Worm (Caenorhabditis elegans): ENCODE results near the gene adbp-1.

Gene adbp-1

DNA sequence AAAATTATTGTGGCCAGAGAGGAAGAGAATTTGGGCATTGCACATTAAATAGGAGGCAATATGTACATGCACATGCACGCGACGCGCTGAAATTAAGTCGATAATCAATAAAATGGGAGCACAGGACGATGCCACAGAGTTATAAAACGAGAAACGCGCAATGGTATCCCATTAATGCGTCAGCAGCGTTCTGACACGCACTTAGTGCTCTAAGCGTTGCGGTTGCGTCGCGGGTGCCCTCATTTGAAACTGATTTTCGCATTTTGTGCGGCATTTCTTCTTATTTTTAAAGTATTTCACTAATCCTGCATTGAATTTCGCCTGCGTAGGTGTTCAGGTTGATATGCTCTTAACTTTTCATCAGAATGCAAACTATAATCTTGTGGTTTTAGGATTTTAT is 9.1 kb downstream of the adbp-1 start, which contains the start of gene rsp-1 (continued):
- TF ChIP-seq nhr-23 (tag; optimal IDR thresholded peaks at IDR 0.05) (no peak), R02D3.7 (tag; optimal IDR thresholded peaks at IDR 0.05) (peak; percentile 67), nhr-6 (tag; optimal IDR thresholded peaks at IDR 0.05) (peak; percentile 74), ZK546.5 (tag; optimal IDR thresholded peaks at IDR 0.05) (no peak), unc-39 (tag; optimal IDR thresholded peaks at IDR 0.05) (no peak)

DNA sequence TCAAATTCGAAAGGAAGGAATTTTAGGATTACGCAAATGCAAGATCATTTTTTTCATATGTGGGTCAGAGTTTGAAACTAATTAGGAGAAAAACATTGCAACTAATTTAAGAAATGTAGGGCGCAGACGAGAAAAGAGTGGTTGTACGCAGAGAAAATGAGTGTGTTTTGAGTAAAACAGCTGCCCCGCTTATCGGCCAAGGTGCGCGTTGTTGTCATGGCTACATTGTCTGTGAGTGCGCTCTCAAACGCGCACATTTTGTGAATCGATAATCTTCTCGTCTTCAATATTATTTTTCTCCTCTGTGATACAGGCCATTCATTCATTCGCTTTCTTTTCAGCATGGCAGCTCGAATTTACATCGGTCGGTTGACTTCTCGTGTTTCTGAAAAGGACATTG is 9.7 kb downstream of the adbp-1 start:
- peak; percentile 43 for TF ChIP-seq lin-11 (tag; optimal IDR thresholded peaks at IDR 0.05)
- no peak for TF ChIP-seq snpc-4 (tag; optimal IDR thresholded peaks at IDR 0.05)
- no peak for TF ChIP-seq sma-3 (GFP tag; optimal IDR thresholded peaks at IDR 0.05)

DNA sequence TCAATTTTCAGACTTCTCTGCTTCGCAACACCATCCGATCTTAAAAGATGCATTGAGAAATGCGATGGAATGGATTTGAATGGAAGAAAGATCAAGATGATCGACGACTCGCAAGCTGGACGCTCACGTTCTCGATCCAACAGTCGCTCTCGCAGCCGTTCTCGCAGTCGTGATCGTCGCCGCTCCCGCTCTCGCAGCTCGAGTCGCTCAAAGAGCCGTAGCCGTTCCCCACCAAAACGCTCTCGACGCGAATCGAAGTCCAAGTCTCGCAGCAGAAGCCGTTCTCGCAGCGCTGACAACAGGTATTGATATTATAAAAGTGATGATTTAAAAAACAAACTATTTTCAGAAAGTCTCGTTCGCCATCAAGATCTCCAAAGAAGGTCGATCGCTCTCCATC is 11.2 kb downstream of the adbp-1 start:
- TF ChIP-seq sem-4 (tag; optimal IDR thresholded peaks at IDR 0.05): no peak
- TF ChIP-seq ztf-4 (tag; optimal IDR thresholded peaks at IDR 0.05): no peak
- TF ChIP-seq ZK546.5 (tag; optimal IDR thresholded peaks at IDR 0.05): no peak
- no peak for TF ChIP-seq nhr-21 (tag; optimal IDR thresholded peaks at IDR 0.05)
- no peak for TF ChIP-seq lin-11 (tag; optimal IDR thresholded peaks at IDR 0.05)
- no peak for TF ChIP-seq gmeb-1 (tag; optimal IDR thresholded peaks at IDR 0.05)
- TF ChIP-seq nhr-129 (tag; optimal IDR thresholded peaks at IDR 0.05): no peak

DNA sequence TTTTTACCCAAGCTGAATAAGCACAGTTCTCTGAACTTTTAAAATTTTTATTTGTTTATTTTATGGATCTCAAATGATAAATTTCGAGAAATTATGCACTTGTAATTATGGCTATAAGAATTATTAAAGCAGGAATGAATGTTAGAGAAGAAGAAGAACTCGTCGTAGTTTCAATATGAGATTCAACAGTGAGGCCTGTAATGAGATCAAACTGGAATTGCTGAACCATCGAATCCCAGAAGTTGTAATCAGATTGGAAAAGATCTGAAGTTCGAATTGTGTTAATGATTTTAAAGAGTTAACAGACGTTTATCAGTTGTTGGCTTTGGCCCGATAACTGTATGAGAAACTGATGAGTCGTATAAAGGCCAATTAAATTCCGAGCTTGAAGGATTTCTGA is 11.8 kb downstream of the adbp-1 start:
- TF ChIP-seq sma-9 (GFP tag; optimal IDR thresholded peaks at IDR 0.05) (no peak), sma-9 (tag; optimal IDR thresholded peaks at IDR 0.05) (no peak), F13H6.1 (tag; optimal IDR thresholded peaks at IDR 0.05) (no peak), dmd-4 (tag; optimal IDR thresholded peaks at IDR 0.05) (no peak), nhr-21 (tag; optimal IDR thresholded peaks at IDR 0.05) (no peak), crh-2 (tag; optimal IDR thresholded peaks at IDR 0.05) (no peak), sma-3 (GFP tag; optimal IDR thresholded peaks at IDR 0.05) (no peak), ztf-4 (tag; optimal IDR thresholded peaks at IDR 0.05) (no peak), mbf-1 (tag; optimal IDR thresholded peaks at IDR 0.05) (no peak), ama-1 (optimal IDR thresholded peaks at IDR 0.05) (no peak), nhr-6 (tag; optimal IDR thresholded peaks at IDR 0.05) (no peak), lin-11 (tag; optimal IDR thresholded peaks at IDR 0.05) (no peak), ceh-82 (tag; optimal IDR thresholded peaks at IDR 0.05) (no peak), R02D3.7 (tag; optimal IDR thresholded peaks at IDR 0.05) (no peak), C34F6.9 (tag; optimal IDR thresholded peaks at IDR 0.05) (no peak), peb-1 (tag; optimal IDR thresholded peaks at IDR 0.05) (no peak), aly-2 (tag; optimal IDR thresholded peaks at IDR 0.05) (no peak), unc-39 (tag; optimal IDR thresholded peaks at IDR 0.05) (no peak)

DNA sequence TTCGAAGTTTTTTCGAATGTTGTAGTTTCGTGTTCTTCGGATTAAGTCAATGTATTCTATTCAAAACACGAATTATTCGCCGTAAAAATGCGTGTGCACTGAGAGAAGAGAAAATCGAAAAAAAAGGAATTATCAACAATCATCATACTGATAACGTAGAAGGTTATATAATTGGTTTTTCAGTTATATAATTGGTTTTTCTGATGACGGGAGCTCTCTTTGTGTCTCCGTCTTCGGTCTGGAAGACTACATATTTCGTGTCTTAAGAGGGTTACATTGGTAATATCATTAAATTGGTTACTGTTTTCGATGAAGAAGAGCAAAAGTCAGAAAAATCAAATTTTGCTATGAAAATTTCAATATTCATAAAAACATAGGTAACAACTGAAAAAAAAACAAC is 15.9 kb downstream of the adbp-1 start:
- peak; percentile 52 for TF ChIP-seq fos-1 (tag; optimal IDR thresholded peaks at IDR 0.05)
- TF ChIP-seq C34F6.9 (tag; optimal IDR thresholded peaks at IDR 0.05): no peak
- no peak for TF ChIP-seq unc-62 (GFP tag; optimal IDR thresholded peaks at IDR 0.05)
- TF ChIP-seq skn-1 (tag; optimal IDR thresholded peaks at IDR 0.05): peak; percentile 12
- TF ChIP-seq gmeb-1 (tag; optimal IDR thresholded peaks at IDR 0.05): no peak
- TF ChIP-seq nhr-6 (tag; optimal IDR thresholded peaks at IDR 0.05): no peak

DNA sequence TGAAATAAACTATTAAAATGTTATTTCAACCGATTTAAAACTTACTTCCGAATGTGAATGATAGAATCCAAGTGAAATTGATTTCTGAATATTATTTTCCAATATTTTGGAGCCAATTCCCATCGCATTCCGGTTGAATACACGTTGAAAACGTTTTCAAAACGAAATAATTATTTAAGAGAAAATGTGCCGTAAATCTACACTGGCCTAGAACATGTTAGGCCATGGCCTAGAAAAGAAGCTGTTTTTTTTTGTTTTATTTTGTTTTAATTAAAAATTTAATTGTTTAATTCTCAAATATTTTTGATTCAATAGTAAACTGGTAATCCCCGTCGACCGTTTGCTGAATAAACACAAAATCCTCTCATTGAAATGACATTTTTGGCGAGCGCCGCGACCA is 19.9 kb downstream of the adbp-1 start:
- TF ChIP-seq elt-3 (tag; optimal IDR thresholded peaks at IDR 0.05) (no peak), Y55F3AM.14 (GFP tag; optimal IDR thresholded peaks at IDR 0.05) (no peak), alr-1 (tag; optimal IDR thresholded peaks at IDR 0.05) (no peak), zag-1 (tag; optimal IDR thresholded peaks at IDR 0.05) (no peak), nhr-77 (tag; optimal IDR thresholded peaks at IDR 0.05) (no peak), unc-55 (GFP tag; optimal IDR thresholded peaks at IDR 0.05) (peak; percentile 32), lin-11 (tag; optimal IDR thresholded peaks at IDR 0.05) (no peak), snpc-4 (tag; optimal IDR thresholded peaks at IDR 0.05) (no peak), sma-9 (GFP tag; optimal IDR thresholded peaks at IDR 0.05) (peak; percentile 15), sma-9 (tag; optimal IDR thresholded peaks at IDR 0.05) (no peak), R02D3.7 (tag; optimal IDR thresholded peaks at IDR 0.05) (peak; percentile 14), aly-2 (tag; optimal IDR thresholded peaks at IDR 0.05) (no peak), skn-1 (tag; optimal IDR thresholded peaks at IDR 0.05) (no peak), nhr-21 (tag; optimal IDR thresholded peaks at IDR 0.05) (no peak), ceh-82 (tag; optimal IDR thresholded peaks at IDR 0.05) (no peak), nhr-11 (tag; optimal IDR thresholded peaks at IDR 0.05) (no peak), mdl-1 (tag; optimal IDR thresholded peaks at IDR 0.05) (no peak), crh-2 (tag; optimal IDR thresholded peaks at IDR 0.05) (no peak)

Data from whole organism, L2 larva.